Fruit fly (Drosophila melanogaster): Measurements from ENCODE around the gene CG45084.

Gene CG45084

DNA sequence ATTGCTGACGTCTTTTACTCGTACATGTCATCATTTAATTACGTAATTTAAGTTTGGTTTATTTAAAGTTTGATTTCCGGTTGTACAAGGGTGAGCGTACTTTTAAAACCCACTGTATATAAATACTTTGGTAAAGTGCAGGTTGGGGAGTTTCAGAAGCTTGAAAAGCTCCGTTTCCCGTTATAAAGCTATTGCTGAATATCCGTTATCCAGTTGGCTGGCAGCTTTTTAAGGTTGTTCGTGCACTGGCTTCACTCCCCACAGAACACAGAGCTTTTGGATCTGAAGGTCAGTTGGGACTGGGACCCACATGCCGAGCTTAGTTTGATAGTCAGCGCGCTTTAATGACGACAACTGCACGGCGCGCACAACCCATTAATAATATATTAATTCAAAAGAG lies at the start of gene CG45084, which contains the start of gene BicC:
TSS of gene CG45084 (plus strand) at position 321 of the 400 bp plus-strand sequence.
TSS of gene BicC (plus strand) at position 321 of the 400 bp plus-strand sequence.
- TF ChIP-seq CG5204 (GFP tag; optimal IDR thresholded peaks at IDR 0.05) (no peak), toe (GFP tag; optimal IDR thresholded peaks at IDR 0.05) (no peak), ovo (GFP tag; optimal IDR thresholded peaks at IDR 0.05) (peak; percentile 93)

DNA sequence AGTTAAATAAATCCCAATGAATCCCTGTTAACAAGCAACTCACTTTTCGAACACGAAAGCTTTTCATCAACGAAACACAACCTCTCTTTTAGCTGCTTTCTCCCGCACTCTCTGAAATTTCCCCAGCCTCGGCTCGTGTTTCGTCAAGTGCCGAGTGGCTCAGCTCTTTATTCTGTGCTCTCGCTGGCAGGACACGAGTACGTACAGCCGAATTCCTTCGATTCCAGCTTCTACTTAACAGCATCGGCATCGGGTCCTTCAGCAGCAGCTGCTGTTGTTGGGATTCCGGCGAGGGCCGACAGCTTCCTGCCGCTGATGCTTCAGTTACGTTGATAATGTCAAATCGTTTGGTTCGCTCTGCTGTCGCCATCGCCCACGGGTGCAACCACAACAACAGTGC lies 41.6 kb upstream of the CG45084 start, which contains the start of gene beat-Ic:
TSS of gene beat-Ic (plus strand) at position 93 of the 400 bp plus-strand sequence.
- TF ChIP-seq bab1 (GFP tag; optimal IDR thresholded peaks at IDR 0.05) (no peak), Hr96 (GFP tag; optimal IDR thresholded peaks at IDR 0.05) (no peak), Clk (GFP tag; optimal IDR thresholded peaks at IDR 0.05) (no peak), pad (GFP tag; optimal IDR thresholded peaks at IDR 0.05) (no peak), tj (GFP tag; optimal IDR thresholded peaks at IDR 0.05) (no peak), CG5204 (GFP tag; optimal IDR thresholded peaks at IDR 0.05) (no peak), CG1620 (GFP tag; optimal IDR thresholded peaks at IDR 0.05) (no peak), CG7101 (tag; optimal IDR thresholded peaks at IDR 0.05) (no peak), CG12768 (GFP tag; optimal IDR thresholded peaks at IDR 0.05) (no peak), cnc (optimal IDR thresholded peaks at IDR 0.05) (no peak)

dm6 chr2L:16003541-16003940 lies 38.3 kb upstream of the CG45084 start, which contains the start of gene CG34167:
Gene CG34167, minus strand, starts transcription at chr2L:16003641.
- TF ChIP-seq cnc (optimal IDR thresholded peaks at IDR 0.05) = no peak
- no peak for TF ChIP-seq CG7045 (GFP tag; optimal IDR thresholded peaks at IDR 0.05)
- TF ChIP-seq Mnt (GFP tag; optimal IDR thresholded peaks at IDR 0.05) = no peak
- TF ChIP-seq kay (GFP tag; ENCODE audit: borderline replicate concordance) = no peak
- TF ChIP-seq CG7101 (tag; optimal IDR thresholded peaks at IDR 0.05) = no peak
- TF ChIP-seq ovo (GFP tag; optimal IDR thresholded peaks at IDR 0.05) = no peak
- no peak for TF ChIP-seq CG33017 (tag; optimal IDR thresholded peaks at IDR 0.05)
- TF ChIP-seq CG11617 (GFP tag; optimal IDR thresholded peaks at IDR 0.05) = no peak
- no peak for TF ChIP-seq Crg-1 (GFP tag; optimal IDR thresholded peaks at IDR 0.05)
- no peak for TF ChIP-seq cic (GFP tag; optimal IDR thresholded peaks at IDR 0.05)
- no peak for TF ChIP-seq toe (GFP tag; optimal IDR thresholded peaks at IDR 0.05)

DNA sequence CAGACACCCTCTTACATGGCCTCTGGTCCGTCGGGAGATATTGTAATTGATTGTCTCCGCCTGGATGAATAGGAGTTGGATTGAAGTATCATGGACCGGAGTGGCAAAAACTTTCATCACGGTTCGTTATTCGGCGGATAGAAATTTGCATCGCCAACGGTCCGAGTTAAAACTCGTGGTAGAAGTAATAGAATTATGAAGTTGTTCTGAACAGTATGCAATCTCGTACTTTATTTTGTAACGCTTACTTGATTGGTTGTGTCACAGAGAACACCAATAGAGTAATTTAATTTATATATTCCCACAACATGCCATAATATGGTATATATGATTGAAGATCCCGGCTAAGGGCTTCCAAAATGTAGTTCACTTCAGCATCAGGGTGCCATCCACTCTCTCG lies 37.8 kb upstream of the CG45084 start, which contains the start of the genes CG13245 and CG43816:
TSS of gene CG13245 (plus strand) at position 301 of the 400 bp plus-strand sequence.
TSS of gene CG43816 (plus strand) at position 301 of the 400 bp plus-strand sequence.
- TF ChIP-seq CG1620 (GFP tag; optimal IDR thresholded peaks at IDR 0.05) (no peak), pad (GFP tag; optimal IDR thresholded peaks at IDR 0.05) (no peak), ovo (GFP tag; optimal IDR thresholded peaks at IDR 0.05) (no peak), CG11617 (GFP tag; optimal IDR thresholded peaks at IDR 0.05) (no peak), CG5204 (GFP tag; optimal IDR thresholded peaks at IDR 0.05) (no peak), toe (GFP tag; optimal IDR thresholded peaks at IDR 0.05) (no peak), CG33017 (tag; optimal IDR thresholded peaks at IDR 0.05) (no peak), tj (GFP tag; optimal IDR thresholded peaks at IDR 0.05) (no peak), Mnt (GFP tag; optimal IDR thresholded peaks at IDR 0.05) (no peak), Crg-1 (GFP tag; optimal IDR thresholded peaks at IDR 0.05) (no peak), cnc (optimal IDR thresholded peaks at IDR 0.05) (no peak), CG7045 (GFP tag; optimal IDR thresholded peaks at IDR 0.05) (no peak), bab1 (GFP tag; optimal IDR thresholded peaks at IDR 0.05) (no peak), CG12768 (GFP tag; optimal IDR thresholded peaks at IDR 0.05) (no peak)

DNA sequence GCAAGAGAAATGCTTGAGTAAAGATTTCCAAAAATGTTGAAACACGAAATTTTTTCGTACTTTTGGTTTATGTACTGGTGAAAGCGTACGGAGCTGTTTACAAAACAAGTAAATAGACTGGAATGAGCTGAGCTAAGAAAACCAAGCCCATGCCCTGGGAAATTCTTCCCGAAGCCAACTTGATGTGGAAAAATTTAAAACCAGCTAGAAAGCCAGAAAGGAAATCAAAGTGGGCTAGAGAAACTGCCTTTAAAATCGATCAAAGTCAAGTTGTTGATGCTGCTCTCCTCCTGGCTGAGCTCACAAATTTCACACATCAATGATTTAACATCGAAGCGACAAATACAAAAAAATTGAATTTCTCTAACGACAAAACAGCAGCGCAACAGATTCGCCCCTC lies 35.7 kb upstream of the CG45084 start, which contains the start of gene CG31820:
TSS of gene CG31820 (minus strand) at position 101 of the 400 bp plus-strand sequence.
- TF ChIP-seq CG12768 (GFP tag; optimal IDR thresholded peaks at IDR 0.05) = no peak
- TF ChIP-seq Mnt (GFP tag; optimal IDR thresholded peaks at IDR 0.05) = no peak
- TF ChIP-seq CG11617 (GFP tag; optimal IDR thresholded peaks at IDR 0.05) = no peak
- TF ChIP-seq CG7101 (tag; optimal IDR thresholded peaks at IDR 0.05) = no peak
- no peak for TF ChIP-seq cic (GFP tag; optimal IDR thresholded peaks at IDR 0.05)
- TF ChIP-seq Clk (GFP tag; optimal IDR thresholded peaks at IDR 0.05) = no peak
- TF ChIP-seq toe (GFP tag; optimal IDR thresholded peaks at IDR 0.05) = no peak

- no peak for TF ChIP-seq Crg-1 (GFP tag; optimal IDR thresholded peaks at IDR 0.05)
- no peak for TF ChIP-seq CG1620 (GFP tag; optimal IDR thresholded peaks at IDR 0.05)
- TF ChIP-seq Clk (GFP tag; optimal IDR thresholded peaks at IDR 0.05) = no peak
- no peak for TF ChIP-seq Hr96 (GFP tag; optimal IDR thresholded peaks at IDR 0.05)
- TF ChIP-seq pad (GFP tag; optimal IDR thresholded peaks at IDR 0.05) = no peak
- no peak for TF ChIP-seq CG7045 (GFP tag; optimal IDR thresholded peaks at IDR 0.05)
- TF ChIP-seq bab1 (GFP tag; optimal IDR thresholded peaks at IDR 0.05) = no peak
- TF ChIP-seq CG14711 (tag; optimal IDR thresholded peaks at IDR 0.05) = no peak
- no peak for TF ChIP-seq cnc (optimal IDR thresholded peaks at IDR 0.05)
- TF ChIP-seq kay (GFP tag; ENCODE audit: borderline replicate concordance) = no peak
- TF ChIP-seq Mnt (GFP tag; optimal IDR thresholded peaks at IDR 0.05) = no peak
- no peak for TF ChIP-seq toe (GFP tag; optimal IDR thresholded peaks at IDR 0.05)
- TF ChIP-seq CG11617 (GFP tag; optimal IDR thresholded peaks at IDR 0.05) = no peak
- TF ChIP-seq cic (GFP tag; optimal IDR thresholded peaks at IDR 0.05) = no peak
- TF ChIP-seq tj (GFP tag; optimal IDR thresholded peaks at IDR 0.05) = no peak
These were observed 15.2 kb upstream of the CG45084 start for dm6 chr2L:16026693-16027092.

dm6 chr2L:16040255-16040654 lies 1.6 kb upstream of the CG45084 start:
- no peak for TF ChIP-seq CG33017 (tag; optimal IDR thresholded peaks at IDR 0.05)
- TF ChIP-seq pad (GFP tag; optimal IDR thresholded peaks at IDR 0.05) = peak; percentile 41
- TF ChIP-seq CG12768 (GFP tag; optimal IDR thresholded peaks at IDR 0.05) = no peak
- peak; percentile 41 for TF ChIP-seq Hr96 (GFP tag; optimal IDR thresholded peaks at IDR 0.05)
- TF ChIP-seq cnc (optimal IDR thresholded peaks at IDR 0.05) = no peak
- TF ChIP-seq toe (GFP tag; optimal IDR thresholded peaks at IDR 0.05) = no peak
- TF ChIP-seq ovo (GFP tag; optimal IDR thresholded peaks at IDR 0.05) = peak; percentile 52
- no peak for TF ChIP-seq Clk (GFP tag; optimal IDR thresholded peaks at IDR 0.05)
- TF ChIP-seq CG1620 (GFP tag; optimal IDR thresholded peaks at IDR 0.05) = peak; percentile 46
- peak; percentile 13 for TF ChIP-seq bab1 (GFP tag; optimal IDR thresholded peaks at IDR 0.05)
- no peak for TF ChIP-seq CG14711 (tag; optimal IDR thresholded peaks at IDR 0.05)
- TF ChIP-seq CG7101 (tag; optimal IDR thresholded peaks at IDR 0.05) = peak; percentile 24
